Fruit fly (Drosophila melanogaster) whole organism, embryonic: ENCODE results near the gene CG14270.

Source experiments
- Atf3 ChIP-seq: fragments of 200-800 bp; sonication (Bioruptor generic); optimal IDR thresholded peaks from 3 replicates; lab custom pipeline; 2016; ENCODE audit warnings: missing biosample characterization, missing genetic modification characterization
- CG11093 ChIP-seq: fragments of 200-800 bp; sonication (Bioruptor generic); IDR thresholded peaks from 3 replicates; pipeline ENCODE4 v1.3.6; 2022; ENCODE audit warnings: missing biosample characterization, missing genetic modification characterization
- Taf1 ChIP-seq: fragments of 200-800 bp; sonication (Bioruptor generic); IDR thresholded peaks from 2 replicates; pipeline ENCODE4 v1.3.6; 2022; ENCODE audit warnings: missing biosample characterization, missing genetic modification characterization
- mld ChIP-seq: fragments of 200-800 bp; sonication (Bioruptor generic); IDR thresholded peaks from 3 replicates; pipeline ENCODE4 v1.3.6; 2022; ENCODE audit warnings: missing biosample characterization, missing genetic modification characterization; ENCODE audit not compliant: partially characterized antibody
- slou ChIP-seq: fragments of 200-800 bp; sonication (Bioruptor generic); optimal IDR thresholded peaks from 3 replicates; lab custom pipeline; 2016; ENCODE audit warnings: missing biosample characterization, missing genetic modification characterization
- so ChIP-seq: fragments of 200-800 bp; sonication (Bioruptor generic); IDR thresholded peaks from 3 replicates; pipeline ENCODE4 v1.3.6; 2022; ENCODE audit warnings: missing biosample characterization, missing genetic modification characterization

- TF ChIP-seq so (GFP tag; lab: Robert Waterston, UW) (no peak), Taf1 (GFP tag; lab: Robert Waterston, UW) (no peak), mld (GFP tag; lab: Robert Waterston, UW) (no peak), slou (GFP tag; lab: Kevin White, UChicago) (no peak), Atf3 (GFP tag; lab: Kevin White, UChicago) (no peak), CG11093 (GFP tag; lab: Robert Waterston, UW) (no peak)
These were observed 40.4 kb downstream of the CG14270 start for dm6 chrX:3444800-3445199.
